Worm (Caenorhabditis elegans) whole organism, L3 larva: ENCODE results near the gene tiar-2.

Experiments used
- R02D3.7 ChIP-seq: fragments of 150-350 bp; optimal IDR thresholded peaks from 2 replicates; lab custom pipeline; 2014; ENCODE audit warnings: missing biosample characterization, missing genetic modification characterization
- ZK546.5 ChIP-seq: sonication (generic microtip); optimal IDR thresholded peaks from 2 replicates; lab custom pipeline; 2017; ENCODE audit warnings: missing biosample characterization, missing genetic modification characterization
- aly-2 ChIP-seq: fragments of 150-350 bp; optimal IDR thresholded peaks from 2 replicates; lab custom pipeline; 2014; ENCODE audit warnings: missing biosample characterization, missing genetic modification characterization
- ama-1 ChIP-seq: fragments of 150-350 bp; optimal IDR thresholded peaks from 2 replicates; lab custom pipeline; 2018
- ceh-82 ChIP-seq: fragments of 150-350 bp; optimal IDR thresholded peaks from 2 replicates; lab custom pipeline; 2014; ENCODE audit warnings: missing biosample characterization, missing genetic modification characterization
- ceh-9 ChIP-seq: sonication (generic microtip); optimal IDR thresholded peaks from 2 replicates; lab custom pipeline; 2018; ENCODE audit warnings: missing biosample characterization, missing genetic modification characterization
- daf-12 ChIP-seq: fragments of 150-350 bp; optimal IDR thresholded peaks from 2 replicates; lab custom pipeline; 2014; ENCODE audit warnings: missing biosample characterization, missing genetic modification reagents, missing genetic modification characterization
- egl-5 ChIP-seq: fragments of 150-350 bp; optimal IDR thresholded peaks from 2 replicates; lab custom pipeline; 2017; ENCODE audit warnings: missing biosample characterization, missing genetic modification reagents, missing genetic modification characterization, inconsistent platforms
- elt-1 ChIP-seq: fragments of 150-350 bp; optimal IDR thresholded peaks from 2 replicates; lab custom pipeline; 2014; ENCODE audit warnings: missing biosample characterization, missing genetic modification characterization
- elt-2 ChIP-seq: sonication (generic microtip); optimal IDR thresholded peaks from 2 replicates; lab custom pipeline; 2016; ENCODE audit warnings: missing genetic modification reagents, mild to moderate bottlenecking, missing genetic modification characterization, missing compliant biosample characterization
- fkh-10 ChIP-seq: sonication (generic microtip); optimal IDR thresholded peaks from 2 replicates; lab custom pipeline; 2017; ENCODE audit warnings: missing biosample characterization, missing genetic modification reagents, missing genetic modification characterization
- fkh-2 ChIP-seq: fragments of 150-350 bp; optimal IDR thresholded peaks from 2 replicates; lab custom pipeline; 2014; ENCODE audit warnings: missing biosample characterization, missing genetic modification reagents, missing genetic modification characterization
- fos-1 ChIP-seq: fragments of 150-350 bp; optimal IDR thresholded peaks from 2 replicates; lab custom pipeline; 2014; ENCODE audit warnings: missing biosample characterization, missing genetic modification characterization
- hmg-11 ChIP-seq: sonication (generic microtip); optimal IDR thresholded peaks from 2 replicates; lab custom pipeline; 2016; ENCODE audit warnings: missing genetic modification characterization, missing compliant biosample characterization
- jun-1 ChIP-seq: fragments of 150-350 bp; optimal IDR thresholded peaks from 2 replicates; lab custom pipeline; 2014; ENCODE audit warnings: missing biosample characterization, missing genetic modification reagents, missing genetic modification characterization
- lin-15B ChIP-seq: fragments of 150-350 bp; optimal IDR thresholded peaks from 2 replicates; lab custom pipeline; 2014; ENCODE audit warnings: missing biosample characterization, missing genetic modification characterization
- lin-39 ChIP-seq: fragments of 150-350 bp; optimal IDR thresholded peaks from 2 replicates; lab custom pipeline; 2018; ENCODE audit warnings: missing biosample characterization, missing genetic modification reagents, missing genetic modification characterization
- lsy-12 ChIP-seq: sonication (generic microtip); optimal IDR thresholded peaks from 2 replicates; lab custom pipeline; 2016; ENCODE audit warnings: mild to moderate bottlenecking, missing genetic modification characterization, missing compliant biosample characterization
- nfya-1 ChIP-seq: sonication (generic microtip); optimal IDR thresholded peaks from 2 replicates; lab custom pipeline; 2017; ENCODE audit warnings: missing genetic modification characterization, mild to moderate bottlenecking, missing compliant biosample characterization, antibody characterized with exemption, moderate library complexity; ENCODE audit not compliant: insufficient read depth
- nhr-12 ChIP-seq: fragments of 150-350 bp; optimal IDR thresholded peaks from 2 replicates; lab custom pipeline; 2014; ENCODE audit warnings: missing biosample characterization, missing genetic modification characterization
- nhr-237 ChIP-seq: fragments of 150-350 bp; optimal IDR thresholded peaks from 2 replicates; lab custom pipeline; 2014; ENCODE audit warnings: missing biosample characterization, missing genetic modification characterization
- nhr-25 ChIP-seq: sonication (generic microtip); optimal IDR thresholded peaks from 2 replicates; lab custom pipeline; 2017; ENCODE audit warnings: missing biosample characterization, missing genetic modification characterization
- nhr-28 ChIP-seq: fragments of 150-350 bp; optimal IDR thresholded peaks from 2 replicates; lab custom pipeline; 2014; ENCODE audit warnings: missing biosample characterization, missing genetic modification characterization
- nhr-43 ChIP-seq: sonication (generic microtip); optimal IDR thresholded peaks from 2 replicates; lab custom pipeline; 2016; ENCODE audit warnings: mild to moderate bottlenecking, missing genetic modification characterization, missing compliant biosample characterization; ENCODE audit not compliant: poor library complexity, severe bottlenecking
- nhr-67 ChIP-seq: fragments of 150-350 bp; optimal IDR thresholded peaks from 2 replicates; lab custom pipeline; 2014; ENCODE audit warnings: missing biosample characterization, missing genetic modification characterization
- nhr-77 ChIP-seq: fragments of 150-350 bp; optimal IDR thresholded peaks from 2 replicates; lab custom pipeline; 2014; ENCODE audit warnings: missing biosample characterization, missing genetic modification characterization
- pha-4 ChIP-seq: fragments of 150-350 bp; optimal IDR thresholded peaks from 2 replicates; lab custom pipeline; 2014; ENCODE audit warnings: missing biosample characterization, missing genetic modification reagents, missing genetic modification characterization
- pqm-1 ChIP-seq: fragments of 150-350 bp; optimal IDR thresholded peaks from 2 replicates; lab custom pipeline; 2017; ENCODE audit warnings: missing biosample characterization, missing genetic modification characterization, inconsistent platforms
- sea-2 ChIP-seq: fragments of 150-350 bp; sonication (generic microtip); optimal IDR thresholded peaks from 4 replicates; lab custom pipeline; 2014; ENCODE audit warnings: missing biosample characterization, missing genetic modification reagents, missing genetic modification characterization
- skn-1 ChIP-seq: fragments of 150-350 bp; optimal IDR thresholded peaks from 2 replicates; lab custom pipeline; 2014; ENCODE audit warnings: missing biosample characterization, missing genetic modification characterization
- snpc-4 ChIP-seq: fragments of 150-350 bp; optimal IDR thresholded peaks from 2 replicates; lab custom pipeline; 2014; ENCODE audit warnings: missing biosample characterization, missing genetic modification characterization
- unc-39 ChIP-seq: sonication (generic microtip); optimal IDR thresholded peaks from 4 replicates; lab custom pipeline; 2017; ENCODE audit warnings: missing biosample characterization, missing genetic modification characterization
- unc-62 ChIP-seq: fragments of 150-350 bp; sonication (generic microtip); optimal IDR thresholded peaks from 4 replicates; lab custom pipeline; 2014; ENCODE audit warnings: missing biosample characterization, missing genetic modification reagents, missing genetic modification characterization
- zag-1 ChIP-seq: fragments of 150-350 bp; optimal IDR thresholded peaks from 2 replicates; lab custom pipeline; 2014; ENCODE audit warnings: missing biosample characterization, missing genetic modification characterization
- ztf-11 ChIP-seq: fragments of 150-350 bp; optimal IDR thresholded peaks from 2 replicates; lab custom pipeline; 2014; ENCODE audit warnings: missing biosample characterization, missing genetic modification characterization
- ztf-4 ChIP-seq: fragments of 150-350 bp; optimal IDR thresholded peaks from 2 replicates; lab custom pipeline; 2014; ENCODE audit warnings: missing biosample characterization, missing genetic modification characterization

The tiar-2 gene

ce11 chrII:12728608-12729007, 39.9 kb upstream of the tiar-2 start:
- TF ChIP-seq nhr-77 (tag; lab: Kevin White, UChicago) (no peak), nhr-25 (tag; lab: Kevin White, UChicago) (no peak), fkh-10 (GFP tag; lab: Kevin White, UChicago) (no peak), pqm-1 (tag; lab: Kevin White, UChicago) (no peak), jun-1 (no peak)
- TF ChIP-seq, all 47 proteins: peak for 0

- no peak for TF ChIP-seq nhr-28 (tag; lab: Kevin White, UChicago)
- TF ChIP-seq zag-1 (tag; lab: Kevin White, UChicago), result no peak
- no peak for TF ChIP-seq fkh-2
- no peak for TF ChIP-seq elt-1 (tag; lab: Kevin White, UChicago)
- TF ChIP-seq nfya-1 (tag; lab: Kevin White, UChicago), result no peak
Measured at ce11 chrII:12729952-12730351, 38.5 kb upstream of the tiar-2 start.

DNA sequence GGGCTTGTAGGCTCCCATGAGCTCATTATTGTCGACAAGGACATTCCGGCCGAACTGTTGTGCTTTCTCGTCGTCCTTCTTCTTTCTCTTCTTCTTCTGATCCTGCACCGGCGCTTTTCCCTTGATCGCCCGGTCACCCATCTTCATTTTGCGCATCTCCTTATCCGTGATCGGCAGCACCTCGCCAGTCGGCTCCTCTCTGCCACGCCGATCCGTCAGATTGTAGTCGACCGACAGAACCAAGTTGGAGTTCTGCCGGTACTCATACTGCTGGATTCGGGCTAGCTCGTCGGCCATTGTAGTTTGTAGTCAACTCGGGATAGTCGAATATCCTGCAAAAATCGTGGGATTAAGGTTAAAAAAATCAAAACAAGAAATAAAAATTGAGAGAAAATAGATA, 31.9 kb upstream of the tiar-2 start, which contains the start of gene snrp-200:
Gene snrp-200, minus strand, starts transcription at position 332 of the 400 bp plus-strand sequence.
- TF ChIP-seq sea-2 (GFP tag; lab: Kevin White, UChicago) (no peak), pha-4 (tag; lab: Kevin White, UChicago) (no peak), unc-62 (GFP tag; lab: Kevin White, UChicago) (no peak), ceh-82 (tag; lab: Kevin White, UChicago) (no peak), egl-5 (tag; lab: Kevin White, UChicago) (no peak), pqm-1 (tag; lab: Kevin White, UChicago) (no peak), fos-1 (tag; lab: Kevin White, UChicago) (no peak), nhr-67 (tag; lab: Kevin White, UChicago) (no peak), nhr-43 (tag; lab: Kevin White, UChicago) (no peak), ama-1 (no peak), jun-1 (no peak)

DNA sequence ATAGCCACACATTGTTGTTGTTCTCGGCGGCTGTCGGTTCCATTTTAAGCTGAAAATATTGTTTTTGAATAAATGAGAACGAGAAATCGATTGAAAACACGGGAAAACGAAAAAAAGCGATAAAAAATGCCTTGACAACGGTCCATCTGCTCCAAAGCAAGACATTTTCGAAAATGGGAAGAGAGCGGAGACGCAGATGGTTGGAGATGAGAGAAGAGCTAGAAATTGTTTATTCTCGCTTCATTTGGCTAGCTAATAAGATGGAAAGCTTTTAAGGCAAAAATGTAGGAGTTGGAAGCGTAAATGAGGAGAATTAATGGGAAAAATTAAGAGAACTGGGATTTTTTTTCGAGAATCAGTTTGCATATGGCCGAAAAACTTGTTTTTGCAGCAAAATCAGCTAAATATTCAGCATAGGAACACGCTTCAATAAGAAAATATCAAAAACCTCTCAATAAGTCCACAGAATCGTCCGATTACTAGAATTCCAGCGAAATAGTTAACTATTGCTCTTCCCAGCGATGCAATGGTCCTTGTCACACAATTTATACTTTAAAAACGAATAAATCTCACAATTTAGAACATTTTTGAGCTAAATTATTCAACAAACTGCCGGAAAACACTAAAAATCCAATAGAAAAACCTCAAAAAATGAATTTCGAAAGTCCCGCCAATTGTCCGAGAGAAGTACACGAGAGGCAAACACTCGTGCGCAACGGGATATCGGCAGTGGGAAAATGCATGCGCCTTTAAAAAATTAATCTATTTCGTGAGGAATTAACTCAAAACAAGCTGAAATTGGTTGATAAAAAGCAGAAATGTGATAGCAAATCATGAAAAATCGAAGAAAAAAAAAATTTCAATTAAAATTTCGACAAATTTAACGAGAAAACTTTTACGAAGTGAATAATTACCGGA, 29.9 kb upstream of the tiar-2 start, which contains the start of gene pisy-1:
Gene pisy-1, minus strand, starts transcription at position 51 of the 918 bp plus-strand sequence.
- TF ChIP-seq pha-4 (tag; lab: Kevin White, UChicago) (peak; percentile 76), ZK546.5 (tag; lab: Kevin White, UChicago) (no peak), zag-1 (tag; lab: Kevin White, UChicago) (no peak), pqm-1 (tag; lab: Kevin White, UChicago) (no peak), egl-5 (tag; lab: Kevin White, UChicago) (peak; percentile 46), lin-15B (peak; percentile 77), lin-39 (tag; lab: Kevin White, UChicago) (peak; percentile 49), nhr-12 (tag; lab: Kevin White, UChicago) (no peak), nfya-1 (tag; lab: Kevin White, UChicago) (no peak), snpc-4 (tag; lab: Kevin White, UChicago) (peak; percentile 48), elt-2 (tag; lab: Kevin White, UChicago) (peak; percentile 4), nhr-237 (tag; lab: Kevin White, UChicago) (no peak), skn-1 (tag; lab: Kevin White, UChicago) (no peak), nhr-25 (tag; lab: Kevin White, UChicago) (peak; percentile 4), ama-1 (no peak), fkh-2 (no peak), hmg-11 (peak; percentile 55)

DNA sequence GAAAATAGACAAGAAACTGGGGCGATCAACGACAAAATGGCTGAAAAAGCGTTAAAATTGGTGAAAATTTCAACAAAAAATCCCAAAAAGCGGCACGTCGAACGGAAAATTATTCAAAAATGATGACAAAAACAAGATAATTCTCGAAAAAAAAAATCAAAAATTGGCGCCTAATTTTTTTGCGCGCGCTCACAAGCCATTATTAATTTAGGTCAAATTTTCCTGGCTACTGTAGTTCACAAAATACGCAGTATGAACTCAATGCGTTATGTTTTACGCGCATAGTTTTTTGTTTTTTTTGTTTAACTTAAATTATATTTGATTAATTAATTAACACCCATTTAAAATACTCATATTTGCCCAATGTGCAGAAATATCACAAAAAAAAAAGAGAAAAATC, 29.2 kb upstream of the tiar-2 start:
- TF ChIP-seq aly-2 (tag; lab: Kevin White, UChicago) (no peak), ceh-82 (tag; lab: Kevin White, UChicago) (no peak), ceh-9 (no peak), jun-1 (no peak), ztf-11 (tag; lab: Kevin White, UChicago) (no peak), pqm-1 (tag; lab: Kevin White, UChicago) (no peak), snpc-4 (tag; lab: Kevin White, UChicago) (no peak), lsy-12 (tag; lab: Kevin White, UChicago) (no peak), R02D3.7 (tag; lab: Kevin White, UChicago) (no peak), elt-2 (tag; lab: Kevin White, UChicago) (no peak), nhr-25 (tag; lab: Kevin White, UChicago) (no peak), nhr-28 (tag; lab: Kevin White, UChicago) (no peak), sea-2 (GFP tag; lab: Kevin White, UChicago) (no peak), daf-12 (tag; lab: Kevin White, UChicago) (no peak), unc-39 (tag; lab: Kevin White, UChicago) (no peak), nfya-1 (tag; lab: Kevin White, UChicago) (no peak), ama-1 (no peak), ztf-4 (tag; lab: Kevin White, UChicago) (no peak)
